Fruit fly (Drosophila melanogaster) whole organism, pupa: Measurements from ENCODE around the gene betaggt-I.

Experiments used
- CG10348 ChIP-seq: fragments of 200-800 bp; sonication (Bioruptor generic); IDR thresholded peaks from 2 replicates; pipeline ENCODE4 v1.3.6; 2022; ENCODE audit warnings: missing biosample characterization, missing genetic modification characterization
- CG12605 ChIP-seq: fragments of 200-800 bp; sonication (Bioruptor generic); IDR thresholded peaks from 2 replicates; pipeline ENCODE4 v1.3.6; 2022; ENCODE audit warnings: missing biosample characterization, missing genetic modification characterization
- CG13204 ChIP-seq: fragments of 200-800 bp; sonication (Bioruptor generic); optimal IDR thresholded peaks from 2 replicates; lab custom pipeline; 2018; ENCODE audit warnings: missing biosample characterization, mild to moderate bottlenecking, missing genetic modification characterization, moderate library complexity
- CG14655 ChIP-seq: fragments of 200-800 bp; sonication (Bioruptor generic); optimal IDR thresholded peaks from 3 replicates; lab custom pipeline; 2017; ENCODE audit warnings: mild to moderate bottlenecking, missing biosample characterization, missing genetic modification reagents, missing genetic modification characterization
- CG15710 ChIP-seq: fragments of 200-800 bp; sonication (Bioruptor generic); optimal IDR thresholded peaks from 2 replicates; lab custom pipeline; 2018; ENCODE audit warnings: missing biosample characterization, mild to moderate bottlenecking, missing genetic modification characterization, moderate library complexity
- CG17806 ChIP-seq: fragments of 200-800 bp; sonication (Bioruptor generic); optimal IDR thresholded peaks from 2 replicates; lab custom pipeline; 2018; ENCODE audit warnings: missing biosample characterization, mild to moderate bottlenecking, missing genetic modification characterization, moderate library complexity
- CG32121 ChIP-seq: fragments of 200-800 bp; sonication (Bioruptor generic); IDR thresholded peaks from 2 replicates; pipeline ENCODE4 v1.3.6; 2022; ENCODE audit warnings: missing biosample characterization, missing genetic modification characterization
- CG34367 ChIP-seq: fragments of 200-800 bp; sonication (Bioruptor generic); optimal IDR thresholded peaks from 2 replicates; lab custom pipeline; 2018; ENCODE audit warnings: missing biosample characterization, mild to moderate bottlenecking, missing genetic modification characterization
- CG4496 ChIP-seq: fragments of 200-800 bp; sonication (Bioruptor generic); IDR thresholded peaks from 3 replicates; pipeline ENCODE4 v1.3.6; 2022; ENCODE audit warnings: missing biosample characterization, missing genetic modification characterization
- CG8159 ChIP-seq: fragments of 200-800 bp; sonication (Bioruptor generic); optimal IDR thresholded peaks from 3 replicates; lab custom pipeline; 2018; ENCODE audit warnings: missing biosample characterization, mild to moderate bottlenecking, missing genetic modification characterization, moderate library complexity
- CG8301 ChIP-seq: fragments of 200-800 bp; sonication (Bioruptor generic); optimal IDR thresholded peaks from 2 replicates; lab custom pipeline; 2018; ENCODE audit warnings: missing biosample characterization, mild to moderate bottlenecking, missing genetic modification characterization
- CG9948 ChIP-seq: fragments of 200-800 bp; sonication (Bioruptor generic); optimal IDR thresholded peaks from 2 replicates; lab custom pipeline; 2018; ENCODE audit warnings: missing biosample characterization, mild to moderate bottlenecking, missing genetic modification characterization, moderate library complexity
- D1 ChIP-seq: fragments of 200-800 bp; sonication (Bioruptor generic); optimal IDR thresholded peaks from 2 replicates; lab custom pipeline; 2018; ENCODE audit warnings: missing biosample characterization, mild to moderate bottlenecking, missing genetic modification characterization, moderate library complexity
- EcR ChIP-seq: fragments of 200-800 bp; sonication (Bioruptor generic); optimal IDR thresholded peaks from 3 replicates; lab custom pipeline; 2019; ENCODE audit warnings: missing biosample characterization, missing genetic modification characterization, mild to moderate bottlenecking, moderate library complexity, missing genetic modification reagents
- Ets98B ChIP-seq: fragments of 200-800 bp; sonication (Bioruptor generic); IDR thresholded peaks from 2 replicates; pipeline ENCODE4 v1.3.6; 2022; ENCODE audit warnings: missing biosample characterization, missing genetic modification characterization
- Pif1A ChIP-seq: fragments of 200-800 bp; sonication (Bioruptor generic); optimal IDR thresholded peaks from 3 replicates; lab custom pipeline; 2016; ENCODE audit warnings: missing biosample characterization, missing genetic modification characterization
- Pif1B ChIP-seq: fragments of 200-800 bp; sonication (Bioruptor generic); optimal IDR thresholded peaks from 3 replicates; lab custom pipeline; 2016; ENCODE audit warnings: missing biosample characterization, missing genetic modification characterization
- Snoo ChIP-seq: fragments of 200-800 bp; sonication (Bioruptor generic); optimal IDR thresholded peaks from 3 replicates; lab custom pipeline; 2017; ENCODE audit warnings: missing biosample characterization, mild to moderate bottlenecking, missing genetic modification characterization, inconsistent platforms
- fd96Ca ChIP-seq: fragments of 200-800 bp; sonication (Bioruptor generic); IDR thresholded peaks from 3 replicates; pipeline ENCODE4 v1.3.6; 2022; ENCODE audit warnings: missing biosample characterization, missing genetic modification characterization
- gl ChIP-seq: fragments of 200-800 bp; sonication (Bioruptor generic); optimal IDR thresholded peaks from 2 replicates; lab custom pipeline; 2018; ENCODE audit warnings: missing biosample characterization, mild to moderate bottlenecking, missing genetic modification characterization
- rn ChIP-seq: fragments of 200-800 bp; sonication (Bioruptor generic); IDR thresholded peaks from 2 replicates; pipeline ENCODE4 v1.3.6; 2022; ENCODE audit warnings: missing biosample characterization, missing genetic modification characterization

Gene betaggt-I

DNA sequence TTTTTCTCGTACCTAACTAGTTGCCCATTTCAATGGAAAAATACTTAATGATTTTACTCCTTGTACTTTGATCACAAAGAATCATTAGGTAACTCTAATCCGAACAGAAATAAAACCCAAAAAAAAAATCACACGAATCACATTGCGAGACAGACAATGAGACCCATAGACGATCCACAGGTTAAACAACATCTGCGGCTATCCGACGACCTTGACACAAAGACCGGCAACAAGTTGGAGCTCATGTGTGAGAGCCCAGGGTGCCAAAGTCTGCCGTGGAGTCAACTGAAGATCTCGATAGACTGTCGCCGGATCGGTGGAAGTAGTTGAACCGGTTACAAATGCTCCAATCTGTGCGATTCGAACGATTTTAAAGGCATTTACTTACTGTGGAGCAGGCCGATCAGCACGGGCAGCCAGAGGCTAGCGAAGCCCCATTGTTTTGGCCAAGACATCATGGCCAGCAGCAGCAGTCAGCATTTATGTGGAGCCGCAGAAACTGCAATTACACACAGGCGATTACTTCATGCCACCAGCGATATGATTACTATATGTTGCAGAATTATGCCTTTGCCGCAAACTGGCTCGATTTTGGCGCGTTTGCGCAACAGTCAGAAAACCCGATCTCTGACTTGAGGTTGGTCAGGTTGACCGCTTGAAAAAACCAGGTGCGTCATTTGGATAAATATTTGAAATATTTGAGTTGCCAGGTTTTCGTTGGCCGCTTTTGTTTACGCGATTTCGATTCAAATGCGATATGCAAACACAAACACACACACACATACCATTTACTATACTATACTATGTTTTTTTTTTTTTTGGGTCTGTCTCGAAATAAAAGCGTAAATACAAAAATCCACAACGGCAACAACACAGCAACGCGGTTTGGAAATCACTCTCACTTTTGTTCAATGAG is 39.8 kb upstream of the betaggt-I start:
- TF ChIP-seq EcR (GFP tag; lab: Kevin White, UChicago) (peak; percentile 38), CG4496 (0 out of 3 replicates have a peak, but pooled peaks have one; percentile 21), Snoo (no peak)

- no peak for TF ChIP-seq CG12605 (GFP tag; lab: Robert Waterston, UW)
- no peak for TF ChIP-seq EcR (GFP tag; lab: Kevin White, UChicago)
- TF ChIP-seq CG10348 (GFP tag; lab: Robert Waterston, UW): no peak
- no peak for TF ChIP-seq Pif1A (GFP tag; lab: Kevin White, UChicago)
- TF ChIP-seq CG9948: peak; percentile 77
- TF ChIP-seq rn (GFP tag; lab: Robert Waterston, UW): no peak
- peak; percentile 50 for TF ChIP-seq Ets98B (GFP tag; lab: Robert Waterston, UW)
- peak; percentile 79 for TF ChIP-seq CG15710 (tag; lab: Kevin White, UChicago)
- TF ChIP-seq CG14655 (GFP tag; lab: Kevin White, UChicago): peak; percentile 55
- peak; percentile 32 for TF ChIP-seq Snoo
- TF ChIP-seq CG17806 (tag; lab: Kevin White, UChicago): peak; percentile 68
- TF ChIP-seq CG34367 (tag; lab: Kevin White, UChicago): peak; percentile 46
- TF ChIP-seq Pif1B (GFP tag; lab: Kevin White, UChicago): peak; percentile 33
- TF ChIP-seq CG13204 (GFP tag; lab: Kevin White, UChicago): peak; percentile 68
- TF ChIP-seq gl (tag; lab: Kevin White, UChicago): no peak
- TF ChIP-seq CG4496: peak; percentile 56; the same call in 2 of the 3 replicates
- peak; percentile 71; the same call in 2 of the 3 replicates for TF ChIP-seq fd96Ca
- peak; percentile 86 for TF ChIP-seq CG8159
- TF ChIP-seq D1 (tag; lab: Kevin White, UChicago): peak; percentile 23
- TF ChIP-seq CG8301 (tag; lab: Kevin White, UChicago): peak; percentile 21
- peak; percentile 45 for TF ChIP-seq CG32121 (GFP tag; lab: Robert Waterston, UW)
Observed at dm6 chr2L:4906546-4907250, 38.7 kb upstream of the betaggt-I start, which contains the start of gene snsl. TSS of gene snsl (minus strand) at chr2L:4906762.

DNA sequence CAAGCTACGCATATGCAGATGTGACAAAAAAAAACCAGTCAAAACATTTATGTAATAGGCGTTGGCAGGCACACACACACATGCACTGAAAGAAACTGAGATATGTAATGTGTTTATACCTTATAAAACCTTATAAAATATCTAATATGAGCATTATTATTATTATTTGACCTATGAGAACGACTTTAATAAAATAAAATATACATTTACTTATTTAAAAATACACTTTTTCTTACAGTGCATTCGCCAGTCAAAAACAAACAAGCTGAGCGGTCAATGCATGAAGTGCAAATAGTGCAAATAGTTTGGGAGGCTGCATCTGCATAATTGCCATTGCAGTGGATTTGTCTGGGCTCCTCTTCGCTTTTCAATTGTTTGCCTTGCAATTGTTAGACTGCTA is 37.4 kb upstream of the betaggt-I start:
- TF ChIP-seq CG14655 (GFP tag; lab: Kevin White, UChicago): peak; percentile 60
- no peak for TF ChIP-seq gl (tag; lab: Kevin White, UChicago)
- TF ChIP-seq CG10348 (GFP tag; lab: Robert Waterston, UW): 0 out of 2 replicates have a peak, but pooled peaks have one; percentile 23
- TF ChIP-seq Pif1B (GFP tag; lab: Kevin White, UChicago): peak; percentile 57
- peak; percentile 62; the same call in 2 of the 3 replicates for TF ChIP-seq fd96Ca
- no peak for TF ChIP-seq CG34367 (tag; lab: Kevin White, UChicago)
- peak; percentile 20 for TF ChIP-seq CG15710 (tag; lab: Kevin White, UChicago)
- peak; percentile 24 for TF ChIP-seq CG17806 (tag; lab: Kevin White, UChicago)
- TF ChIP-seq CG32121 (GFP tag; lab: Robert Waterston, UW): peak; percentile 92
- peak; percentile 22 for TF ChIP-seq CG8301 (tag; lab: Kevin White, UChicago)
- no peak for TF ChIP-seq CG13204 (GFP tag; lab: Kevin White, UChicago)
- peak; percentile 60 for TF ChIP-seq Pif1A (GFP tag; lab: Kevin White, UChicago)
- peak; percentile 65; the same call in 1 of the 2 replicates for TF ChIP-seq rn (GFP tag; lab: Robert Waterston, UW)
- TF ChIP-seq CG9948: peak; percentile 24
- no peak for TF ChIP-seq EcR (GFP tag; lab: Kevin White, UChicago)
- TF ChIP-seq CG12605 (GFP tag; lab: Robert Waterston, UW): peak; percentile 64; the same call in 1 of the 2 replicates
- TF ChIP-seq Snoo: peak; percentile 47
- TF ChIP-seq CG8159: peak; percentile 42
- TF ChIP-seq Ets98B (GFP tag; lab: Robert Waterston, UW): peak; percentile 83
- no peak for TF ChIP-seq D1 (tag; lab: Kevin White, UChicago)
- TF ChIP-seq CG4496: peak; percentile 84

DNA sequence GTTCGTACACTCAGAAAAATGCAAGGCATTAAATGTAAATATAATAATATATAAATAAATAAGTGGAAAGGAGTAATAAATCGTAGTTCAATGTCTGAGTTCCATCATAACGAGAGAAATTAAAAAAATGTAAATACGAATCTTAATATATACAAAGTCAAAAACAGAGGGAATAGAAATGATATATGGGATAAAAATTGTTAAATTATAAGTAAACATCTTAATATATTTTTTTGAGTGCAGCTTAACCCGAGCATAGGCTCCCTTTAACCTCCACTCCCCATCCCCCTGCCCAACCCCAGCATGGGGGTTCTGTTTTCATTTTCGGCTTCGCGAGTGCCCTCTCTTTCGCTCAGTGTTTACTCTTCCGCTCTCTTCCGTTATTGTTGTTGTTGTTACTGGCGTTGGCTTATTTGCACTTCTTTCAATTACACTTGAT is 29.6 kb upstream of the betaggt-I start:
- TF ChIP-seq CG13204 (GFP tag; lab: Kevin White, UChicago) (peak; percentile 22), CG9948 (peak; percentile 56), D1 (tag; lab: Kevin White, UChicago) (no peak), CG4496 (no peak), CG15710 (tag; lab: Kevin White, UChicago) (peak; percentile 63), CG8159 (peak; percentile 75), Snoo (peak; percentile 41), Pif1B (GFP tag; lab: Kevin White, UChicago) (peak; percentile 9), fd96Ca (no peak; the same call in 2 of the 3 replicates), EcR (GFP tag; lab: Kevin White, UChicago) (no peak), CG12605 (GFP tag; lab: Robert Waterston, UW) (no peak), CG17806 (tag; lab: Kevin White, UChicago) (peak; percentile 33), CG8301 (tag; lab: Kevin White, UChicago) (peak; percentile 9), CG14655 (GFP tag; lab: Kevin White, UChicago) (peak; percentile 60), CG34367 (tag; lab: Kevin White, UChicago) (peak; percentile 30), CG32121 (GFP tag; lab: Robert Waterston, UW) (no peak)
